Fruit fly (Drosophila melanogaster) whole organism, embryonic: Measurements from ENCODE around the gene CG43401.

Source experiments
- CG10959 ChIP-seq: fragments of 200-800 bp; sonication (Bioruptor generic); IDR thresholded peaks from 2 replicates; pipeline ENCODE4 v1.3.6; 2022; ENCODE audit warnings: missing biosample characterization, missing genetic modification characterization
- CG10979 ChIP-seq: fragments of 200-800 bp; sonication (Bioruptor generic); optimal IDR thresholded peaks from 2 replicates; lab custom pipeline; 2018; ENCODE audit warnings: missing biosample characterization, mild to moderate bottlenecking, missing genetic modification characterization, moderate library complexity
- CG11398 ChIP-seq: fragments of 200-800 bp; sonication (Bioruptor generic); optimal IDR thresholded peaks from 2 replicates; lab custom pipeline; 2016; ENCODE audit warnings: missing biosample characterization, missing genetic modification characterization
- CG11560 ChIP-seq: fragments of 200-800 bp; sonication (Bioruptor generic); IDR thresholded peaks from 3 replicates; pipeline ENCODE4 v1.3.6; 2022; ENCODE audit warnings: missing biosample characterization, missing genetic modification characterization
- CG12744 ChIP-seq: fragments of 200-800 bp; sonication (Bioruptor generic); optimal IDR thresholded peaks from 2 replicates; lab custom pipeline; 2016; ENCODE audit warnings: missing biosample characterization, missing genetic modification characterization
- CG15011 ChIP-seq: fragments of 200-800 bp; sonication (Bioruptor generic); optimal IDR thresholded peaks from 3 replicates; lab custom pipeline; 2018; ENCODE audit warnings: missing biosample characterization, mild to moderate bottlenecking, missing genetic modification characterization
- CG17568 ChIP-seq: fragments of 200-800 bp; sonication (Bioruptor generic); optimal IDR thresholded peaks from 2 replicates; lab custom pipeline; 2018; ENCODE audit warnings: missing biosample characterization, mild to moderate bottlenecking, missing genetic modification characterization, moderate library complexity
- CG2129 ChIP-seq: fragments of 200-800 bp; sonication (Bioruptor generic); IDR thresholded peaks from 2 replicates; pipeline ENCODE4 v1.3.6; 2022; ENCODE audit warnings: missing biosample characterization, missing genetic modification characterization; ENCODE audit not compliant: partially characterized antibody
- CG2712 ChIP-seq: fragments of 200-800 bp; optimal IDR thresholded peaks from 3 replicates; lab custom pipeline; 2019; ENCODE audit warnings: missing biosample characterization, mild to moderate bottlenecking, missing genetic modification characterization, moderate library complexity
- CG30403 ChIP-seq: fragments of 200-800 bp; sonication (Bioruptor generic); optimal IDR thresholded peaks from 3 replicates; lab custom pipeline; 2016; ENCODE audit warnings: missing biosample characterization, missing genetic modification characterization
- CG30431 ChIP-seq: fragments of 200-800 bp; sonication (Bioruptor generic); optimal IDR thresholded peaks from 2 replicates; lab custom pipeline; 2017; ENCODE audit warnings: missing biosample characterization, missing genetic modification characterization
- CG3163 ChIP-seq: fragments of 200-800 bp; sonication (Bioruptor generic); optimal IDR thresholded peaks from 3 replicates; lab custom pipeline; 2016; ENCODE audit warnings: missing biosample characterization, missing genetic modification characterization
- CG3281 ChIP-seq: fragments of 200-800 bp; sonication (Bioruptor generic); optimal IDR thresholded peaks from 3 replicates; lab custom pipeline; 2017; ENCODE audit warnings: missing biosample characterization, mild to moderate bottlenecking, missing genetic modification characterization
- CG34422 ChIP-seq: fragments of 200-800 bp; sonication (Bioruptor generic); IDR thresholded peaks from 3 replicates; pipeline ENCODE4 v1.3.6; 2022; ENCODE audit warnings: missing biosample characterization, missing genetic modification characterization
- CG43689 ChIP-seq: fragments of 200-800 bp; sonication (Bioruptor generic); IDR thresholded peaks from 2 replicates; pipeline ENCODE4 v1.3.6; 2022; ENCODE audit warnings: missing biosample characterization, missing genetic modification characterization
- CG6175 ChIP-seq: fragments of 200-800 bp; sonication (Bioruptor generic); IDR thresholded peaks from 3 replicates; pipeline ENCODE4 v1.3.6; 2022; ENCODE audit warnings: missing biosample characterization, missing genetic modification characterization
- CrebB ChIP-seq: fragments of 200-800 bp; sonication (Bioruptor generic); optimal IDR thresholded peaks from 3 replicates; lab custom pipeline; 2018; ENCODE audit warnings: missing biosample characterization, mild to moderate bottlenecking, missing genetic modification characterization
- Drgx ChIP-seq: fragments of 200-800 bp; sonication (Bioruptor generic); IDR thresholded peaks from 2 replicates; pipeline ENCODE4 v1.3.6; 2022; ENCODE audit warnings: missing biosample characterization, missing genetic modification characterization
- H2.0 ChIP-seq: fragments of 200-800 bp; sonication (Bioruptor generic); IDR thresholded peaks from 2 replicates; pipeline ENCODE4 v1.3.6; 2022; ENCODE audit warnings: missing biosample characterization, missing genetic modification characterization
- Hand ChIP-seq: fragments of 200-800 bp; sonication (Bioruptor generic); optimal IDR thresholded peaks from 2 replicates; lab custom pipeline; 2017; ENCODE audit warnings: mild to moderate bottlenecking, missing biosample characterization, missing genetic modification reagents, missing genetic modification characterization
- Hr51 ChIP-seq, 2 experiments: fragments of 200-800 bp; sonication (Bioruptor generic); optimal IDR thresholded peaks; 2 replicates in 1 of 2; 3 replicates in 1 of 2; lab custom pipeline; 2016 to 2018; ENCODE audit warnings: missing biosample characterization in 2 of 2, missing genetic modification characterization in 2 of 2, mild to moderate bottlenecking in 1 of 2, moderate library complexity in 1 of 2
- Mad ChIP-seq: fragments of 200-800 bp; sonication (Bioruptor generic); optimal IDR thresholded peaks from 2 replicates; lab custom pipeline; 2016; ENCODE audit warnings: missing biosample characterization, missing genetic modification characterization
- Med ChIP-seq: fragments of 200-800 bp; sonication (Bioruptor generic); peaks from one replicate; lab custom pipeline; 2016; ENCODE audit warnings: missing biosample characterization, missing genetic modification characterization, mild to moderate bottlenecking, inconsistent platforms, moderate library complexity
- Myb ChIP-seq: fragments of 200-800 bp; sonication (Bioruptor generic); optimal IDR thresholded peaks from 2 replicates; lab custom pipeline; 2016; ENCODE audit warnings: missing biosample characterization, missing genetic modification characterization
- NC2α ChIP-seq: fragments of 200-800 bp; sonication (Bioruptor generic); optimal IDR thresholded peaks from 2 replicates; lab custom pipeline; 2016; ENCODE audit warnings: missing biosample characterization, missing genetic modification characterization
- Nf-YA ChIP-seq: fragments of 200-800 bp; sonication (Bioruptor generic); IDR thresholded peaks from 2 replicates; pipeline ENCODE4 v1.3.6; 2022; ENCODE audit warnings: missing biosample characterization, missing genetic modification characterization
- Rx ChIP-seq: fragments of 200-800 bp; sonication (Bioruptor generic); IDR thresholded peaks from 2 replicates; pipeline ENCODE4 v1.3.6; 2022; ENCODE audit warnings: missing biosample characterization, missing genetic modification characterization
- Sox102F ChIP-seq: fragments of 200-800 bp; sonication (Bioruptor generic); optimal IDR thresholded peaks from 2 replicates; lab custom pipeline; 2018; ENCODE audit warnings: missing biosample characterization, mild to moderate bottlenecking, missing genetic modification characterization, moderate library complexity
- Sry-δ ChIP-seq: fragments of 200-800 bp; sonication (Bioruptor generic); optimal IDR thresholded peaks from 2 replicates; lab custom pipeline; 2016; ENCODE audit warnings: missing biosample characterization, missing genetic modification characterization
- Usf ChIP-seq: fragments of 200-800 bp; sonication (Bioruptor generic); optimal IDR thresholded peaks from 2 replicates; lab custom pipeline; 2017; ENCODE audit warnings: missing genotype, missing biosample characterization, missing genetic modification characterization
- Vsx1 ChIP-seq: fragments of 200-800 bp; sonication (Bioruptor generic); optimal IDR thresholded peaks from 2 replicates; lab custom pipeline; 2017; ENCODE audit warnings: missing biosample characterization, mild to moderate bottlenecking, missing genetic modification characterization, missing genetic modification reagents
- Xbp1 ChIP-seq: fragments of 200-800 bp; sonication (Bioruptor generic); optimal IDR thresholded peaks from 3 replicates; lab custom pipeline; 2016; ENCODE audit warnings: missing biosample characterization, mild to moderate bottlenecking, missing genetic modification characterization
- amos ChIP-seq: fragments of 200-800 bp; sonication (Bioruptor generic); IDR thresholded peaks from 2 replicates; pipeline ENCODE4 v1.3.6; 2022; ENCODE audit warnings: missing biosample characterization, missing genetic modification characterization; ENCODE audit not compliant: partially characterized antibody
- br ChIP-seq: fragments of >200 bp; optimal IDR thresholded peaks from 2 replicates; lab custom pipeline; 2017
- chif ChIP-seq, 2 experiments: fragments of 200-800 bp; sonication (Bioruptor generic); optimal IDR thresholded peaks; 3 replicates each; lab custom pipeline; 2016; ENCODE audit warnings: missing biosample characterization in 2 of 2, missing genetic modification characterization in 2 of 2
- crc ChIP-seq: fragments of 200-800 bp; sonication (Bioruptor generic); optimal IDR thresholded peaks from 2 replicates; lab custom pipeline; 2016; ENCODE audit warnings: missing biosample characterization, missing genetic modification characterization
- dimm ChIP-seq: fragments of 200-800 bp; sonication (Bioruptor generic); IDR thresholded peaks from 2 replicates; pipeline ENCODE4 v1.3.6; 2022; ENCODE audit warnings: missing biosample characterization, missing genetic modification characterization
- eve ChIP-seq, 2 experiments: fragments of >200 bp; optimal IDR thresholded peaks; 2 replicates each; lab custom pipeline; 2017; ENCODE audit warnings: missing biosample characterization in 2 of 2, missing genetic modification characterization in 2 of 2
- exex ChIP-seq: fragments of 200-800 bp; sonication (Bioruptor generic); optimal IDR thresholded peaks from 4 replicates; lab custom pipeline; 2018; ENCODE audit warnings: missing biosample characterization, mild to moderate bottlenecking, missing genetic modification characterization, moderate library complexity
- jing ChIP-seq: fragments of 200-800 bp; sonication (Bioruptor generic); optimal IDR thresholded peaks from 2 replicates; lab custom pipeline; 2018; ENCODE audit warnings: missing biosample characterization, mild to moderate bottlenecking, missing genetic modification characterization
- luna ChIP-seq: fragments of 200-800 bp; sonication (Bioruptor generic); optimal IDR thresholded peaks from 2 replicates; lab custom pipeline; 2016; ENCODE audit warnings: missing biosample characterization, missing genetic modification characterization
- nmo ChIP-seq: fragments of 200-800 bp; sonication (Bioruptor generic); optimal IDR thresholded peaks from 2 replicates; lab custom pipeline; 2018; ENCODE audit warnings: missing biosample characterization, mild to moderate bottlenecking, missing genetic modification characterization, moderate library complexity
- nom ChIP-seq: fragments of 200-800 bp; sonication (Bioruptor generic); optimal IDR thresholded peaks from 2 replicates; lab custom pipeline; 2017; ENCODE audit warnings: missing biosample characterization, missing genetic modification characterization, mild to moderate bottlenecking, moderate library complexity, missing genetic modification reagents
- ro ChIP-seq: fragments of 200-800 bp; sonication (Bioruptor generic); IDR thresholded peaks from 2 replicates; pipeline ENCODE4 v1.3.6; 2022; ENCODE audit warnings: missing biosample characterization, missing genetic modification characterization
- row ChIP-seq: fragments of 200-800 bp; sonication (Bioruptor generic); IDR thresholded peaks from 3 replicates; pipeline ENCODE4 v1.3.6; 2022; ENCODE audit warnings: missing biosample characterization, missing genetic modification characterization
- run ChIP-seq: fragments of 200-800 bp; sonication (Bioruptor generic); optimal IDR thresholded peaks from 3 replicates; lab custom pipeline; 2018; ENCODE audit warnings: missing biosample characterization, mild to moderate bottlenecking, missing genetic modification characterization
- sens ChIP-seq: fragments of 200-800 bp; sonication (Bioruptor generic); peaks from one replicate; lab custom pipeline; 2016; ENCODE audit warnings: missing biosample characterization, missing genetic modification characterization
- stwl ChIP-seq: fragments of 200-800 bp; sonication (Bioruptor generic); optimal IDR thresholded peaks from 3 replicates; lab custom pipeline; 2018; ENCODE audit warnings: missing biosample characterization, mild to moderate bottlenecking, missing genetic modification characterization, moderate library complexity
- sug ChIP-seq: fragments of 200-800 bp; optimal IDR thresholded peaks from 2 replicates; lab custom pipeline; 2019; ENCODE audit warnings: missing biosample characterization, mild to moderate bottlenecking, missing genetic modification characterization, moderate library complexity
- tin ChIP-seq: fragments of 200-800 bp; sonication (Bioruptor generic); optimal IDR thresholded peaks from 3 replicates; lab custom pipeline; 2016; ENCODE audit warnings: missing biosample characterization, missing genetic modification characterization
- wek ChIP-seq: fragments of 200-800 bp; sonication (Bioruptor generic); optimal IDR thresholded peaks from 3 replicates; lab custom pipeline; 2018; ENCODE audit warnings: missing biosample characterization, mild to moderate bottlenecking, missing genetic modification characterization, moderate library complexity
- zf30C ChIP-seq: fragments of 200-800 bp; sonication (Bioruptor generic); optimal IDR thresholded peaks from 3 replicates; lab custom pipeline; 2018; ENCODE audit warnings: missing biosample characterization, mild to moderate bottlenecking, missing genetic modification characterization

Gene CG43401

dm6 chr2L:1456305-1456704 is 28.0 kb downstream of the CG43401 start (continued):
- TF ChIP-seq CG17568 (GFP tag; lab: Kevin White, UChicago) (no peak), CG43689 (GFP tag; lab: Robert Waterston, UW) (no peak), stwl (peak; percentile 49), amos (no peak), ro (GFP tag; lab: Robert Waterston, UW) (no peak; the same call in 1 of the 2 replicates), Hr51 (GFP tag; optimal IDR thresholded peaks at IDR 0.05; lab: Kevin White, UChicago) (no peak), CG6175 (GFP tag; lab: Robert Waterston, UW) (no peak), sug (tag; lab: Kevin White, UChicago) (no peak), crc (GFP tag; lab: Kevin White, UChicago) (no peak), jing (GFP tag; lab: Kevin White, UChicago) (no peak), CG30431 (GFP tag; lab: Kevin White, UChicago) (peak; percentile 20), Med (GFP tag; lab: Kevin White, UChicago) (peak; percentile 63), br (lab: Kevin White, UChicago) (no peak), exex (tag; lab: Kevin White, UChicago) (no peak), CG2712 (peak; percentile 89), Xbp1 (GFP tag; lab: Kevin White, UChicago) (peak; percentile 14), Sox102F (peak; percentile 60), tin (GFP tag; lab: Kevin White, UChicago) (peak; percentile 62), CG11560 (tag; lab: Robert Waterston, UW) (no peak), H2.0 (GFP tag; lab: Robert Waterston, UW) (peak; percentile 45), CG10979 (peak; percentile 85), NC2α (GFP tag; lab: Kevin White, UChicago) (no peak), CG30403 (GFP tag; lab: Kevin White, UChicago) (peak; percentile 29), Vsx1 (GFP tag; lab: Kevin White, UChicago) (no peak), CG3281 (GFP tag; lab: Kevin White, UChicago) (no peak), run (no peak), CG11398 (no peak), Drgx (0 out of 2 replicates have a peak, but pooled peaks have one; percentile 43), CG10959 (GFP tag; lab: Robert Waterston, UW) (peak; percentile 87), Hand (no peak), CrebB (tag; lab: Kevin White, UChicago) (no peak), Mad (no peak), Nf-YA (GFP tag; lab: Robert Waterston, UW) (peak; percentile 16; the same call in 1 of the 2 replicates), Sry-δ (GFP tag; lab: Kevin White, UChicago) (no peak), CG34422 (GFP tag; lab: Robert Waterston, UW) (no peak), Usf (GFP tag; lab: Kevin White, UChicago) (no peak), Rx (peak; percentile 22; the same call in 1 of the 2 replicates), chif (GFP tag; optimal IDR thresholded peaks at IDR 0.05; lab: Kevin White, UChicago) (peak; percentile 47 to 52), CG3163 (GFP tag; lab: Kevin White, UChicago) (no peak), CG12744 (GFP tag; lab: Kevin White, UChicago) (no peak), nom (no peak), eve (GFP tag; optimal IDR thresholded peaks at IDR 0.05; lab: Kevin White, UChicago) (peak in 1 of 2 experiments; percentile 21), wek (GFP tag; lab: Kevin White, UChicago) (no peak), CG2129 (GFP tag; lab: Robert Waterston, UW) (no peak), luna (GFP tag; lab: Kevin White, UChicago) (no peak), row (GFP tag; lab: Robert Waterston, UW) (peak; percentile 67), dimm (GFP tag; lab: Robert Waterston, UW) (no peak), Myb (GFP tag; lab: Kevin White, UChicago) (no peak), sens (GFP tag; lab: Kevin White, UChicago) (peak; percentile 87), zf30C (GFP tag; lab: Kevin White, UChicago) (no peak), CG15011 (GFP tag; lab: Kevin White, UChicago) (peak; percentile 7), nmo (GFP tag; lab: Kevin White, UChicago) (peak; percentile 68)
